Worm (Caenorhabditis elegans) whole organism, L4 larva: ENCODE results near the gene F07G6.5.
"Not testable (repeated sequence)": the region's sequence is repeated elsewhere in the genome, so short reads cannot be mapped to it uniquely, and the experiment has no call there.

ENCODE experiments used
- aly-2 ChIP-seq: sonication (generic microtip); optimal IDR thresholded peaks from 2 replicates; lab custom pipeline; 2018; ENCODE audit warnings: missing biosample characterization, missing genetic modification characterization
- ama-1 ChIP-seq: fragments of 150-350 bp; optimal IDR thresholded peaks from 2 replicates; lab custom pipeline; 2014; ENCODE audit warnings: inconsistent platforms, mixed read lengths
- ces-1 ChIP-seq: fragments of 150-350 bp; sonication (generic microtip); optimal IDR thresholded peaks from 4 replicates; lab custom pipeline; 2014; ENCODE audit warnings: missing biosample characterization, missing genetic modification reagents, missing genetic modification characterization
- dmd-6 ChIP-seq: fragments of 200-800 bp; sonication (Bioruptor generic); IDR thresholded peaks from 2 replicates; pipeline ENCODE4 v1.3.6; 2022; ENCODE audit warnings: missing genetic modification reagents, missing genetic modification characterization, missing compliant biosample characterization
- lin-13 ChIP-seq: fragments of 150-350 bp; optimal IDR thresholded peaks from 2 replicates; lab custom pipeline; 2014; ENCODE audit warnings: missing biosample characterization, missing genetic modification reagents, missing genetic modification characterization
- lin-39 ChIP-seq: fragments of 150-350 bp; optimal IDR thresholded peaks from 2 replicates; lab custom pipeline; 2014; ENCODE audit warnings: missing biosample characterization, missing genetic modification reagents, missing genetic modification characterization
- nhr-11 ChIP-seq: fragments of 150-350 bp; optimal IDR thresholded peaks from 2 replicates; lab custom pipeline; 2014; ENCODE audit warnings: missing biosample characterization, missing genetic modification characterization
- unc-62 ChIP-seq, 3 experiments: fragments of 150-350 bp in 1 of 3; sonication (generic microtip); optimal IDR thresholded peaks in 2 of 3; peaks in 1 of 3; 1 replicate in 1 of 3; 2 replicates in 2 of 3; lab custom pipeline; 2014 to 2017; ENCODE audit warnings: missing biosample characterization in 3 of 3, missing genetic modification characterization in 3 of 3, missing genetic modification reagents in 3 of 3, missing genotype in 1 of 3
- zag-1 ChIP-seq: fragments of 150-350 bp; optimal IDR thresholded peaks from 2 replicates; lab custom pipeline; 2014; ENCODE audit warnings: missing biosample characterization, missing genetic modification characterization

- not testable (repeated sequence) for TF ChIP-seq lin-39; unc-62 (GFP tag; optimal IDR thresholded peaks at IDR 0.05 in 1 of 2; lab: Kevin White, UChicago); unc-62 (tag; optimal IDR thresholded peaks at IDR 0.05; lab: Kevin White, UChicago); dmd-6; lin-13 (GFP tag; lab: Kevin White, UChicago); aly-2 (tag; lab: Kevin White, UChicago); zag-1 (tag; lab: Kevin White, UChicago); ama-1 (lab: Kevin White, UChicago); ces-1 (GFP tag; lab: Kevin White, UChicago); nhr-11 (tag; lab: Kevin White, UChicago)
Observed at ce11 chrX:1690894-1691293, 15.5 kb downstream of the F07G6.5 start, which contains the start of gene C36C9.6.
